Fruit fly (Drosophila melanogaster) whole organism, embryonic: ENCODE measurements around the gene Gad1.

ENCODE experiments used
- Bdp1 ChIP-seq: fragments of 200-800 bp; sonication (Bioruptor generic); optimal IDR thresholded peaks from 3 replicates; lab custom pipeline; 2016; ENCODE audit warnings: missing biosample characterization, missing genetic modification characterization
- Blimp-1 ChIP-seq: fragments of 200-800 bp; sonication (Bioruptor generic); optimal IDR thresholded peaks from 3 replicates; lab custom pipeline; 2018; ENCODE audit warnings: missing biosample characterization, missing genetic modification characterization, mild to moderate bottlenecking, moderate library complexity, missing genetic modification reagents
- CG10366 ChIP-seq: fragments of 200-800 bp; sonication (Bioruptor generic); IDR thresholded peaks from 2 replicates; pipeline ENCODE4 v1.3.6; 2022; ENCODE audit warnings: missing biosample characterization, missing genetic modification characterization
- CG10431 ChIP-seq: fragments of 200-800 bp; sonication (Bioruptor generic); optimal IDR thresholded peaks from 3 replicates; lab custom pipeline; 2018; ENCODE audit warnings: missing biosample characterization, mild to moderate bottlenecking, missing genetic modification characterization
- CG12104 ChIP-seq: fragments of 200-800 bp; sonication (Bioruptor generic); optimal IDR thresholded peaks from 3 replicates; lab custom pipeline; 2016; ENCODE audit warnings: missing biosample characterization, missing genetic modification characterization
- CG12391 ChIP-seq: fragments of 200-800 bp; sonication (Bioruptor generic); optimal IDR thresholded peaks from 3 replicates; lab custom pipeline; 2018; ENCODE audit warnings: missing biosample characterization, mild to moderate bottlenecking, missing genetic modification characterization, moderate library complexity
- CG14014 ChIP-seq: fragments of 200-800 bp; sonication (Bioruptor generic); IDR thresholded peaks from 2 replicates; pipeline ENCODE4 v1.3.6; 2022; ENCODE audit warnings: missing biosample characterization, missing genetic modification characterization
- CG14965 ChIP-seq: fragments of 200-800 bp; sonication (Bioruptor generic); optimal IDR thresholded peaks from 2 replicates; lab custom pipeline; 2016; ENCODE audit warnings: missing biosample characterization, missing genetic modification characterization, borderline replicate concordance
- CG16863 ChIP-seq: fragments of 200-800 bp; sonication (Bioruptor generic); optimal IDR thresholded peaks from 3 replicates; lab custom pipeline; 2016; ENCODE audit warnings: missing biosample characterization, missing genetic modification characterization
- CG17612 ChIP-seq: fragments of 200-800 bp; sonication (Bioruptor generic); IDR thresholded peaks from 2 replicates; pipeline ENCODE4 v1.3.6; 2022; ENCODE audit warnings: missing biosample characterization, missing genetic modification characterization
- CG17829 ChIP-seq: fragments of 200-800 bp; optimal IDR thresholded peaks from 2 replicates; lab custom pipeline; 2019; ENCODE audit warnings: missing biosample characterization, mild to moderate bottlenecking, missing genetic modification characterization, moderate library complexity
- CG2199 ChIP-seq: fragments of 200-800 bp; sonication (Bioruptor generic); IDR thresholded peaks from 3 replicates; pipeline ENCODE4 v1.3.6; 2022; ENCODE audit warnings: missing biosample characterization, missing genetic modification characterization
- CG2202 ChIP-seq: fragments of 200-800 bp; sonication (Bioruptor generic); optimal IDR thresholded peaks from 2 replicates; lab custom pipeline; 2018; ENCODE audit warnings: missing biosample characterization, mild to moderate bottlenecking, missing genetic modification characterization
- CG30403 ChIP-seq: fragments of 200-800 bp; sonication (Bioruptor generic); optimal IDR thresholded peaks from 3 replicates; lab custom pipeline; 2016; ENCODE audit warnings: missing biosample characterization, missing genetic modification characterization
- CG30431 ChIP-seq: fragments of 200-800 bp; sonication (Bioruptor generic); optimal IDR thresholded peaks from 2 replicates; lab custom pipeline; 2017; ENCODE audit warnings: missing biosample characterization, missing genetic modification characterization
- CG32772 ChIP-seq: fragments of 200-800 bp; sonication (Bioruptor generic); IDR thresholded peaks from 2 replicates; pipeline ENCODE4 v1.3.6; 2022; ENCODE audit warnings: missing biosample characterization, missing genetic modification characterization
- CG3281 ChIP-seq: fragments of 200-800 bp; sonication (Bioruptor generic); optimal IDR thresholded peaks from 3 replicates; lab custom pipeline; 2017; ENCODE audit warnings: missing biosample characterization, mild to moderate bottlenecking, missing genetic modification characterization
- CG33213 ChIP-seq: fragments of 200-800 bp; sonication (Bioruptor generic); optimal IDR thresholded peaks from 3 replicates; lab custom pipeline; 2016; ENCODE audit warnings: missing biosample characterization, missing genetic modification characterization
- CG4854 ChIP-seq: fragments of 200-800 bp; sonication (Bioruptor generic); optimal IDR thresholded peaks from 2 replicates; lab custom pipeline; 2016; ENCODE audit warnings: missing biosample characterization, missing genetic modification characterization, inconsistent platforms
- CG6813 ChIP-seq: fragments of 200-800 bp; sonication (Bioruptor generic); optimal IDR thresholded peaks from 2 replicates; lab custom pipeline; 2017; ENCODE audit warnings: missing biosample characterization, missing genetic modification characterization, mild to moderate bottlenecking, moderate library complexity, missing genetic modification reagents
- CG9215 ChIP-seq: fragments of 200-800 bp; sonication (Bioruptor generic); IDR thresholded peaks from 2 replicates; pipeline ENCODE4 v1.3.6; 2022; ENCODE audit warnings: missing biosample characterization, missing genetic modification characterization
- CG9932 ChIP-seq: fragments of 200-800 bp; sonication (Bioruptor generic); IDR thresholded peaks from 2 replicates; pipeline ENCODE4 v1.3.6; 2022; ENCODE audit warnings: missing biosample characterization, missing genetic modification characterization
- Dp ChIP-seq: fragments of 200-800 bp; sonication (Bioruptor generic); optimal IDR thresholded peaks from 2 replicates; lab custom pipeline; 2018; ENCODE audit warnings: missing biosample characterization, mild to moderate bottlenecking, missing genetic modification characterization, moderate library complexity
- Hr78 ChIP-seq, 2 experiments: fragments of 200-800 bp in 1 of 2; fragments of >200 bp in 1 of 2; sonication (Bioruptor generic) in 1 of 2; optimal IDR thresholded peaks; 2 replicates each; lab custom pipeline; 2017 to 2019; ENCODE audit warnings: missing biosample characterization in 2 of 2, missing genetic modification characterization in 2 of 2, mild to moderate bottlenecking in 1 of 2, moderate library complexity in 1 of 2
- Myb ChIP-seq: fragments of 200-800 bp; sonication (Bioruptor generic); optimal IDR thresholded peaks from 2 replicates; lab custom pipeline; 2016; ENCODE audit warnings: missing biosample characterization, missing genetic modification characterization
- Poxn ChIP-seq: fragments of 200-800 bp; sonication (Bioruptor generic); IDR thresholded peaks from 2 replicates; pipeline ENCODE4 v1.3.6; 2022; ENCODE audit warnings: missing biosample characterization, missing genetic modification characterization
- Sry-β ChIP-seq: fragments of 200-800 bp; sonication (Bioruptor generic); optimal IDR thresholded peaks from 2 replicates; lab custom pipeline; 2018; ENCODE audit warnings: missing biosample characterization, mild to moderate bottlenecking, missing genetic modification characterization, moderate library complexity
- Stat92E ChIP-seq, 3 experiments: fragments of >200 bp in 2 of 3; fragments of 200-800 bp in 1 of 3; sonication (Bioruptor generic) in 1 of 3; optimal IDR thresholded peaks; 2 replicates each; lab custom pipeline; 2017 to 2019; ENCODE audit warnings: missing biosample characterization in 3 of 3, missing genetic modification characterization in 3 of 3, mild to moderate bottlenecking in 1 of 3, moderate library complexity in 1 of 3
- amos ChIP-seq: fragments of 200-800 bp; sonication (Bioruptor generic); IDR thresholded peaks from 2 replicates; pipeline ENCODE4 v1.3.6; 2022; ENCODE audit warnings: missing biosample characterization, missing genetic modification characterization; ENCODE audit not compliant: partially characterized antibody
- bab2 ChIP-seq: fragments of 200-800 bp; sonication (Bioruptor generic); optimal IDR thresholded peaks from 2 replicates; lab custom pipeline; 2016; ENCODE audit warnings: missing biosample characterization, missing genetic modification characterization
- bbx ChIP-seq: fragments of 200-800 bp; sonication (Bioruptor generic); IDR thresholded peaks from 2 replicates; pipeline ENCODE4 v1.3.6; 2022; ENCODE audit warnings: missing biosample characterization, missing genetic modification characterization; ENCODE audit not compliant: partially characterized antibody
- btn ChIP-seq: fragments of 200-800 bp; sonication (Bioruptor generic); optimal IDR thresholded peaks from 2 replicates; lab custom pipeline; 2016; ENCODE audit warnings: missing biosample characterization, missing genetic modification characterization
- cg ChIP-seq: fragments of 200-800 bp; sonication (Bioruptor generic); optimal IDR thresholded peaks from 3 replicates; lab custom pipeline; 2019; ENCODE audit warnings: missing biosample characterization, mild to moderate bottlenecking, missing genetic modification characterization, moderate library complexity
- en ChIP-seq: fragments of 200-800 bp; sonication (Bioruptor generic); optimal IDR thresholded peaks from 2 replicates; lab custom pipeline; 2016; ENCODE audit warnings: missing biosample characterization, missing genetic modification characterization
- esg ChIP-seq: fragments of 200-800 bp; sonication (Bioruptor generic); conservative IDR thresholded peaks from 2 replicates; pipeline ENCODE4 v1.3.6; 2022; ENCODE audit warnings: missing biosample characterization, missing genetic modification characterization
- grn ChIP-seq: fragments of 200-800 bp; sonication (Bioruptor generic); optimal IDR thresholded peaks from 3 replicates; lab custom pipeline; 2017; ENCODE audit warnings: missing biosample characterization, missing genetic modification characterization
- gsb-n ChIP-seq: fragments of 200-800 bp; sonication (Bioruptor generic); optimal IDR thresholded peaks from 3 replicates; lab custom pipeline; 2018; ENCODE audit warnings: missing biosample characterization, mild to moderate bottlenecking, missing genetic modification characterization
- h ChIP-seq: fragments of >200 bp; optimal IDR thresholded peaks from 2 replicates; lab custom pipeline; 2017
- pho ChIP-seq: fragments of 200-800 bp; sonication (Bioruptor generic); optimal IDR thresholded peaks from 2 replicates; lab custom pipeline; 2016; ENCODE audit warnings: missing biosample characterization, missing genetic modification characterization
- run ChIP-seq: fragments of 200-800 bp; sonication (Bioruptor generic); optimal IDR thresholded peaks from 3 replicates; lab custom pipeline; 2018; ENCODE audit warnings: missing biosample characterization, mild to moderate bottlenecking, missing genetic modification characterization
- sqz ChIP-seq: fragments of 200-800 bp; sonication (Bioruptor generic); optimal IDR thresholded peaks from 3 replicates; lab custom pipeline; 2018; ENCODE audit warnings: missing biosample characterization, mild to moderate bottlenecking, missing genetic modification characterization
- ssp ChIP-seq: fragments of 200-800 bp; sonication (Bioruptor generic); IDR thresholded peaks from 2 replicates; pipeline ENCODE4 v1.3.6; 2022; ENCODE audit warnings: missing biosample characterization, missing genetic modification characterization
- toy ChIP-seq: fragments of 200-800 bp; sonication (Bioruptor generic); IDR thresholded peaks from 2 replicates; pipeline ENCODE4 v1.3.6; 2022; ENCODE audit warnings: missing biosample characterization, missing genetic modification characterization
- trem ChIP-seq: fragments of 200-800 bp; optimal IDR thresholded peaks from 3 replicates; lab custom pipeline; 2019; ENCODE audit warnings: missing biosample characterization, mild to moderate bottlenecking, missing genetic modification characterization, moderate library complexity
- tup ChIP-seq: fragments of 200-800 bp; sonication (Bioruptor generic); optimal IDR thresholded peaks from 2 replicates; lab custom pipeline; 2016; ENCODE audit warnings: missing biosample characterization, mild to moderate bottlenecking, missing genetic modification characterization, moderate library complexity
- usp ChIP-seq: fragments of >200 bp; optimal IDR thresholded peaks from 2 replicates; lab custom pipeline; 2017; ENCODE audit warnings: missing biosample characterization, missing genetic modification characterization
- vfl ChIP-seq: fragments of 200-800 bp; sonication (Bioruptor generic); optimal IDR thresholded peaks from 2 replicates; lab custom pipeline; 2016; ENCODE audit warnings: missing biosample characterization, missing genetic modification characterization
- zen ChIP-seq: fragments of 200-800 bp; sonication (Bioruptor generic); optimal IDR thresholded peaks from 3 replicates; lab custom pipeline; 2018; ENCODE audit warnings: missing biosample characterization, mild to moderate bottlenecking, missing genetic modification characterization, moderate library complexity

Gene Gad1

dm6 chr3L:4119636-4120357, 31.3 kb upstream of the Gad1 start (continued):
- TF ChIP-seq Myb (GFP tag; lab: Kevin White, UChicago) (no peak), CG12104 (no peak), pho (GFP tag; lab: Kevin White, UChicago) (peak; percentile 8), bab2 (peak; percentile 11), CG3281 (GFP tag; lab: Kevin White, UChicago) (no peak), vfl (GFP tag; lab: Kevin White, UChicago) (no peak), Sry-β (GFP tag; lab: Kevin White, UChicago) (peak; percentile 3), gsb-n (tag; lab: Kevin White, UChicago) (no peak), amos (GFP tag; lab: Robert Waterston, UW) (no peak), CG16863 (GFP tag; lab: Kevin White, UChicago) (no peak), CG4854 (GFP tag; lab: Kevin White, UChicago) (no peak), btn (GFP tag; lab: Kevin White, UChicago) (no peak), CG33213 (GFP tag; lab: Kevin White, UChicago) (no peak), usp (GFP tag; lab: Kevin White, UChicago) (no peak), CG12391 (tag; lab: Kevin White, UChicago) (no peak), zen (no peak), CG2199 (GFP tag; lab: Robert Waterston, UW) (0 out of 3 replicates have a peak, but pooled peaks have one; percentile 49), h (no peak), sqz (GFP tag; lab: Kevin White, UChicago) (no peak), CG6813 (peak; percentile 23), cg (GFP tag; lab: Kevin White, UChicago) (peak; percentile 38), CG17612 (GFP tag; lab: Robert Waterston, UW) (no peak), CG10366 (GFP tag; lab: Robert Waterston, UW) (no peak), esg (no peak), grn (GFP tag; lab: Kevin White, UChicago) (peak; percentile 88), Hr78 (GFP tag; optimal IDR thresholded peaks at IDR 0.05; lab: Kevin White, UChicago) (peak in 1 of 2 experiments; percentile 76), tup (GFP tag; lab: Kevin White, UChicago) (no peak), en (GFP tag; lab: Kevin White, UChicago) (no peak), run (tag; lab: Kevin White, UChicago) (no peak), CG10431 (no peak), Dp (GFP tag; lab: Kevin White, UChicago) (no peak)

dm6 chr3L:4118339-4118738, 29.8 kb upstream of the Gad1 start:
- TF ChIP-seq toy (no peak), CG2202 (tag; lab: Kevin White, UChicago) (no peak), CG17829 (no peak), bbx (GFP tag; lab: Robert Waterston, UW) (no peak), Blimp-1 (GFP tag; lab: Kevin White, UChicago) (peak; percentile 47), CG30403 (no peak), CG32772 (0 out of 2 replicates have a peak, but pooled peaks have one; percentile 11), CG9932 (GFP tag; lab: Robert Waterston, UW) (no peak), trem (tag; lab: Kevin White, UChicago) (no peak), ssp (GFP tag; lab: Robert Waterston, UW) (no peak), Stat92E (GFP tag; optimal IDR thresholded peaks at IDR 0.05; lab: Kevin White, UChicago) (peak in 1 of 3 experiments; percentile 3), CG9215 (GFP tag; lab: Robert Waterston, UW) (no peak), Poxn (GFP tag; lab: Robert Waterston, UW) (no peak), CG14965 (no peak), CG14014 (GFP tag; lab: Robert Waterston, UW) (no peak), CG30431 (GFP tag; lab: Kevin White, UChicago) (no peak), Bdp1 (GFP tag; lab: Kevin White, UChicago) (no peak)
